Worm (Caenorhabditis elegans) whole organism, young adult: ENCODE measurements around the gene F20C5.7.

Source experiments
- T26A5.8 ChIP-seq: sonication (generic microtip); optimal IDR thresholded peaks from 2 replicates; lab custom pipeline; 2016; ENCODE audit warnings: missing genetic modification characterization, missing compliant biosample characterization
- Y53F4B.3 ChIP-seq: fragments of 200-800 bp; sonication (Bioruptor generic); IDR thresholded peaks from 2 replicates; pipeline ENCODE4 v1.3.6; 2022; ENCODE audit warnings: missing genetic modification reagents, missing genetic modification characterization, missing compliant biosample characterization
- ama-1 ChIP-seq, 3 experiments: fragments of 150-350 bp in 1 of 3; sonication (generic microtip) in 2 of 3; optimal IDR thresholded peaks; 2 replicates each; lab custom pipeline; 2014 to 2018; ENCODE audit warnings: missing biosample characterization in 2 of 3, missing genetic modification characterization in 2 of 3, missing genetic modification reagents in 2 of 3
- aptf-3 ChIP-seq: fragments of 200-800 bp; sonication (Bioruptor generic); IDR thresholded peaks from 2 replicates; pipeline ENCODE4 v1.3.6; 2022; ENCODE audit warnings: missing genetic modification characterization, missing compliant biosample characterization
- fkh-3 ChIP-seq: sonication (generic microtip); optimal IDR thresholded peaks from 2 replicates; lab custom pipeline; 2016; ENCODE audit warnings: mild to moderate bottlenecking, missing genetic modification characterization, missing compliant biosample characterization
- lin-26 ChIP-seq: fragments of 200-800 bp; sonication (Bioruptor generic); IDR thresholded peaks from 2 replicates; pipeline ENCODE4 v1.3.6; 2022; ENCODE audit warnings: missing genetic modification reagents, missing genetic modification characterization, missing compliant biosample characterization
- lin-54 ChIP-seq: fragments of 200-800 bp; sonication (Bioruptor generic); optimal IDR thresholded peaks from 2 replicates; lab custom pipeline; 2018; ENCODE audit warnings: mild to moderate bottlenecking, missing genetic modification characterization, missing compliant biosample characterization
- lsl-1 ChIP-seq: fragments of 200-800 bp; sonication (Bioruptor generic); optimal IDR thresholded peaks from 2 replicates; lab custom pipeline; 2018; ENCODE audit warnings: mild to moderate bottlenecking, missing genetic modification characterization, moderate library complexity, missing compliant biosample characterization
- rcor-1 ChIP-seq: fragments of 200-800 bp; sonication (Bioruptor generic); IDR thresholded peaks from 2 replicates; pipeline ENCODE4 v1.3.6; 2022; ENCODE audit warnings: missing genetic modification reagents, missing genetic modification characterization, missing compliant biosample characterization
- rpc-1 ChIP-seq, 2 experiments: fragments of 150-350 bp in 1 of 2; sonication (generic microtip) in 1 of 2; optimal IDR thresholded peaks; 2 replicates each; lab custom pipeline; 2014 to 2018; ENCODE audit warnings: missing biosample characterization in 1 of 2, missing genetic modification characterization in 1 of 2, missing genetic modification reagents in 1 of 2, missing genotype in 1 of 2
- zfh-2 ChIP-seq: fragments of 200-800 bp; sonication (Bioruptor generic); conservative IDR thresholded peaks from 2 replicates; pipeline ENCODE4 v1.3.6; 2022; ENCODE audit warnings: missing genetic modification reagents, missing genetic modification characterization, missing compliant biosample characterization

DNA sequence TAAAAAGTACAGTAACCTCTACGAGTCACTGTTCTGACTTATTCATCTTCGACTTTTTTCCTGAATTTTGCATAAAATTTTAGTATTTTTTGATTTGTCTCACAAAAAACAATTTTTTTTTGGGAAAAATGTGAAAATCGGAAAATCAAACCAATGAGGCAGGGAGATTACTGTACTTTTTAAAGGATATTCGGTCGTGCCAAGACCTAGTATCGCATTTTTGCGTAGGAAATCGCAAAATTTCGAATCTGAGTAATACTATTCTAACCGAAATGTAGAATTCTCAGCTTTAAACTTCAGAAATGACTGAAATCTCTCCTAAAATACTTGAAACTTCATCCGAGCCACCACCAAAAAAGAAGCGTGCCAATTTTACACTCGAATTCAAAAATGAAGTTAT lies 7.7 kb downstream of the F20C5.7 start, which contains the start of gene F21D5.4:
- no peak for TF ChIP-seq lin-26 (GFP tag; lab: Robert Waterston, UW)
- no peak for TF ChIP-seq lsl-1 (GFP tag; lab: Kevin White, UChicago)
- TF ChIP-seq rcor-1 (GFP tag; lab: Robert Waterston, UW), result no peak
- TF ChIP-seq zfh-2 (GFP tag; lab: Robert Waterston, UW), result no peak
- TF ChIP-seq fkh-3 (tag; lab: Kevin White, UChicago), result no peak
- no peak for TF ChIP-seq T26A5.8 (tag; lab: Kevin White, UChicago)
- no peak for TF ChIP-seq rpc-1 (optimal IDR thresholded peaks at IDR 0.05; lab: Kevin White, UChicago)
- TF ChIP-seq rpc-1 (tag; optimal IDR thresholded peaks at IDR 0.05; lab: Kevin White, UChicago), result no peak
- no peak for TF ChIP-seq ama-1 (optimal IDR thresholded peaks at IDR 0.05; lab: Kevin White, UChicago)
- TF ChIP-seq ama-1 (GFP tag; optimal IDR thresholded peaks at IDR 0.05; lab: Kevin White, UChicago), result no peak
- no peak for TF ChIP-seq Y53F4B.3 (GFP tag; lab: Robert Waterston, UW)
- no peak for TF ChIP-seq aptf-3 (GFP tag; lab: Robert Waterston, UW)
- TF ChIP-seq lin-54, result no peak
